Worm (Caenorhabditis elegans) whole organism, L4/young adult: ENCODE data around the gene scl-10.

Experiments used
- W03F9.2 ChIP-seq: fragments of 150-350 bp; optimal IDR thresholded peaks from 2 replicates; lab custom pipeline; 2014; ENCODE audit warnings: missing biosample characterization, missing genetic modification characterization
- dao-5 ChIP-seq: sonication (generic microtip); optimal IDR thresholded peaks from 2 replicates; lab custom pipeline; 2016; ENCODE audit warnings: missing genotype, missing genetic modification characterization, moderate library complexity, missing compliant biosample characterization
- him-1 ChIP-seq: sonication (generic microtip); optimal IDR thresholded peaks from 2 replicates; lab custom pipeline; 2016; ENCODE audit warnings: missing genotype, missing genetic modification reagents, missing genetic modification characterization, missing compliant biosample characterization

The scl-10 gene

ce11 chrIV:13028746-13029673 lies 19.2 kb upstream of the scl-10 start:
- no peak for TF ChIP-seq him-1
- TF ChIP-seq dao-5, result no peak

- TF ChIP-seq dao-5, result no peak
- no peak for TF ChIP-seq him-1
Observed at ce11 chrIV:13029674-13030466, 18.4 kb upstream of the scl-10 start.

- no peak for TF ChIP-seq W03F9.2 (tag; lab: Kevin White, UChicago)
Observed at ce11 chrIV:13030467-13031299, 17.6 kb upstream of the scl-10 start.

ce11 chrIV:13032153-13032552 lies 16.1 kb upstream of the scl-10 start:
- TF ChIP-seq dao-5, result no peak
- TF ChIP-seq him-1, result no peak
- TF ChIP-seq W03F9.2 (tag; lab: Kevin White, UChicago), result no peak

ce11 chrIV:13033516-13033915 lies 14.7 kb upstream of the scl-10 start:
- no peak for TF ChIP-seq W03F9.2 (tag; lab: Kevin White, UChicago)
- no peak for TF ChIP-seq him-1
- no peak for TF ChIP-seq dao-5

- TF ChIP-seq dao-5 (no peak), W03F9.2 (tag; lab: Kevin White, UChicago) (no peak), him-1 (no peak)
Observed at ce11 chrIV:13035302-13035701, 13.0 kb upstream of the scl-10 start.

ce11 chrIV:13036835-13037234 lies 11.4 kb upstream of the scl-10 start:
- no peak for TF ChIP-seq W03F9.2 (tag; lab: Kevin White, UChicago)
- TF ChIP-seq dao-5, result no peak
- no peak for TF ChIP-seq him-1

ce11 chrIV:13038888-13039287 lies 9.4 kb upstream of the scl-10 start, which contains the start of gene F49E11.2:
Gene F49E11.2, minus strand, starts transcription at chrIV:13038988.
- TF ChIP-seq dao-5 (no peak), W03F9.2 (tag; lab: Kevin White, UChicago) (no peak), him-1 (no peak)

- TF ChIP-seq W03F9.2 (tag; lab: Kevin White, UChicago) (no peak), dao-5 (no peak), him-1 (no peak)
Observed at ce11 chrIV:13041486-13041885, 6.8 kb upstream of the scl-10 start.

- TF ChIP-seq W03F9.2 (tag; lab: Kevin White, UChicago) (no peak), dao-5 (no peak), him-1 (no peak)
Observed at ce11 chrIV:13042091-13042490, 6.2 kb upstream of the scl-10 start, which contains the start of gene amt-2. Gene amt-2, plus strand, starts transcription at chrIV:13042391.

- TF ChIP-seq him-1 (no peak), dao-5 (no peak), W03F9.2 (tag; lab: Kevin White, UChicago) (no peak)
Observed at ce11 chrIV:13044980-13045379, 3.3 kb upstream of the scl-10 start.

ce11 chrIV:13046848-13047247 lies 1.4 kb upstream of the scl-10 start, which contains the start of gene scl-9:
Gene scl-9, plus strand, starts transcription at chrIV:13047148.
- TF ChIP-seq him-1, result no peak
- no peak for TF ChIP-seq W03F9.2 (tag; lab: Kevin White, UChicago)
- no peak for TF ChIP-seq dao-5

- no peak for TF ChIP-seq him-1
- TF ChIP-seq W03F9.2 (tag; lab: Kevin White, UChicago), result no peak
- no peak for TF ChIP-seq dao-5
Observed at ce11 chrIV:13051073-13051472, 2.8 kb downstream of the scl-10 start, which contains the start of gene scl-11. Gene scl-11, plus strand, starts transcription at chrIV:13051373.

- TF ChIP-seq him-1 (no peak), W03F9.2 (tag; lab: Kevin White, UChicago) (no peak), dao-5 (no peak)
Observed at ce11 chrIV:13052568-13052967, 4.3 kb downstream of the scl-10 start, which contains the start of gene F49E11.7. Gene F49E11.7, plus strand, starts transcription at chrIV:13052868.
